Worm (Caenorhabditis elegans): ENCODE results near the gene fbxa-104.
A peak's percentile ranks its signal among the peaks of the same experiment; 100 is the strongest.

fbxa-104 gene

ce11 chrV:15423601-15424000, at the start of gene fbxa-104:
TSS of gene fbxa-104 (minus strand) at chrV:15423683.
- TF ChIP-seq dao-5 (tag; optimal IDR thresholded peaks at IDR 0.05) (no peak), him-1 (tag; optimal IDR thresholded peaks at IDR 0.05) (no peak), W03F9.2 (tag; optimal IDR thresholded peaks at IDR 0.05) (no peak)

DNA sequence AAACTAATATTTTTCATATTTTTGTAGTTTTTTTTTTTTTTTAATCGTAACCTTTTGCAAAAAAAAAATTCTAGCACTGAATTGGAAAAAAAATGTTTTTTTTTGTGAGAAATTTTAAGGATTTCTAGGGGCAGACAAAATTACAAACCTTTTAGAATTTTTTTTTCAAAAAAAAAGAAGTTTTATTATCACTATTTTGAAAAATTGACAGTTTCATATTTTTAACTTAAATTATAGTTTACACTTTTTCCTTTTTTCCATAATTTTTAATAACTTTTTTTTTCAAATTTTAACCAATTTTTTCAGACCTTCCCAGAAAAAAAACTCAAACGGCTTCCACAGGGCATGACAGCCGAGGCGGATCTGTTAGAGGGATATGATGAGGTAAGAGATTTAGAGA, 47.5 kb upstream of the fbxa-104 start, which contains the start of gene dpf-1:
Gene dpf-1 (plus strand): TSS at position 301 of the 400 bp plus-strand sequence.
- no peak for TF ChIP-seq dao-5 (tag; optimal IDR thresholded peaks at IDR 0.05)
- TF ChIP-seq W03F9.2 (tag; optimal IDR thresholded peaks at IDR 0.05) = no peak
- no peak for TF ChIP-seq him-1 (tag; optimal IDR thresholded peaks at IDR 0.05)

DNA sequence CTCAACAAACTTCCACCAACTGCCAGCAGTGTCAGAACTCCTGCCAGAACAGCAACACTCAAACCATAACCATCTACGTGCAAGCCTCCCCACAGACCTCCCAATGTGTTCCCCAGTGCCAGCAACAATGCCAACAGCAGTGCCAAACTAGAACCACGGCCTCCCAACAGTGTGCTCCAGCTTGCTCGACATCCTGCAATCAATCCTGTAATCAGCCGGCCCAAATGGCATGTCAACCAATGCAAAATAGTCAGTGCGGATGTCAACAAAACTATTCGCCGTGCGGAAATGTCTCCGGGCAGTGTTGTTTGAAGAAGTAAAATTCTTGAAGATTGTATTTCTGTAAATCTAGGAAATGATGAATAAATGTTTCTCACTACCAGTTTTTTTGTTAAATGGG, 43.2 kb upstream of the fbxa-104 start:
- TF ChIP-seq him-1 (tag; optimal IDR thresholded peaks at IDR 0.05) (no peak), W03F9.2 (tag; optimal IDR thresholded peaks at IDR 0.05) (no peak), dao-5 (tag; optimal IDR thresholded peaks at IDR 0.05) (no peak)

DNA sequence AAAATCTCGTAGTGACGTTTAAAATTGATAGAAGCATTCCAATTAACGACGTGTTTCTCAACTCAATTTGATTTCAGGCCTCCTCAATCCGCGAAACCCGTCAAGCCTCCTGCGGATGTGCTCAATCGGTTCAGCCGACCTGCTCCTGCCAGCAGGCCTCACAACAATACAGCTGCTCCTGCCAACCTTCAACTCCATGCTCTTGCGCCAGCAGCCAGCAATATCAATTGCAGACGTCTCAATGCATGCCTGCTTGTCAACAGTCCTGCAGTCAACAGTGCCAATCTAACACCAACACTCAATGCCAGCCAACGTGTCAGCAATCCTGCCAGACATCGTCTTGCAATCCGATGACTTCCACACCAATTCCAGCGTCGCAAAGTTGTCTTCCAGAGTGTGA, 42.5 kb upstream of the fbxa-104 start:
- TF ChIP-seq dao-5 (tag; optimal IDR thresholded peaks at IDR 0.05) (no peak), W03F9.2 (tag; optimal IDR thresholded peaks at IDR 0.05) (no peak), him-1 (tag; optimal IDR thresholded peaks at IDR 0.05) (no peak)

- TF ChIP-seq dao-5 (tag; optimal IDR thresholded peaks at IDR 0.05) (peak; percentile 87), W03F9.2 (tag; optimal IDR thresholded peaks at IDR 0.05) (peak; percentile 71), him-1 (tag; optimal IDR thresholded peaks at IDR 0.05) (peak; percentile 92)
Measured at ce11 chrV:15465032-15465727, 41.7 kb upstream of the fbxa-104 start, which contains the start of gene pqn-71. TSS of gene pqn-71 (plus strand) at chrV:15465677.

DNA sequence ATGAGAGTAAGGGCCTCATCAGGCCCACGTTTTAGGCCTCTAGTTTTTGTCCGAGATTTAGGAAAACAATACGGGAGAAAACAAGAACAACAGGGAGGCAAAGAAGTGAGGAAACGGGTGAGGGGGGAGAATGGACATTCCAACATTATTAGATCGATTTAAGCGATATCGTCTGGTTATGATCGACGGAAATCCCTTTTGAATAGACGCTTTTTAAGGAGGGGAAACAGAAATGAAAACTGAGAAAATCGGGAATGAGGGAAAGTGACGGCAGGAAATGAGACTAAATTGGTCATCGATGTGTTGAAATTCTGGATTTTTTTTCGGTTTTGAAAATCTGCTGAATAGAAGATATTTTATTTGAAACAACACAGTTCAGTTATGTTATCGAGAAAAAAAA, 40.9 kb upstream of the fbxa-104 start, which contains the start of gene rocf-1:
Gene rocf-1 (minus strand): TSS at position 101 of the 400 bp plus-strand sequence.
- TF ChIP-seq W03F9.2 (tag; optimal IDR thresholded peaks at IDR 0.05) (no peak), him-1 (tag; optimal IDR thresholded peaks at IDR 0.05) (no peak), dao-5 (tag; optimal IDR thresholded peaks at IDR 0.05) (no peak)

- no peak for TF ChIP-seq him-1 (tag; optimal IDR thresholded peaks at IDR 0.05)
- no peak for TF ChIP-seq dao-5 (tag; optimal IDR thresholded peaks at IDR 0.05)
- no peak for TF ChIP-seq W03F9.2 (tag; optimal IDR thresholded peaks at IDR 0.05)
Measured at ce11 chrV:15459088-15459487, 35.6 kb upstream of the fbxa-104 start, which contains the start of gene str-71. TSS of gene str-71 (minus strand) at chrV:15459188.

DNA sequence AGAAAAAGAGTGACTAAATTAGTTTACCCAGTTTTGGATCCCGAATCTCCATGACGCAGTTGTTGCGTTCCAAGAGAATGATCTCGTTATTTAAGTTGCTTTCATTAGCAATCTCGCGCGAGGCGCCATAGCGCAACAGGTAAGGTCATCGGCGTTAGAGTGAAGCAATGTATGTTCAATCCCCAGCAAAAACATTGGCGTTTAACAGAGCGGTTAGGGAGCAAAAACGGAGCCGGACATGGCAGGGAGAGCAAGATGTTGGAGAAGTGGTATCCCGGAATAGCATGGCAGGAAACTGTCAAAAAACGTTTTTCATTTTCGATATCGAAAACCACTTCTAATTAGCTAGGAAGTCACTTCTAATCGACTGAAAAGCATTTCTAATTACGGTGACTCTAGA, 30.8 kb upstream of the fbxa-104 start:
- no peak for TF ChIP-seq W03F9.2 (tag; optimal IDR thresholded peaks at IDR 0.05)
- no peak for TF ChIP-seq him-1 (tag; optimal IDR thresholded peaks at IDR 0.05)
- no peak for TF ChIP-seq dao-5 (tag; optimal IDR thresholded peaks at IDR 0.05)

- no peak for TF ChIP-seq dao-5 (tag; optimal IDR thresholded peaks at IDR 0.05)
- no peak for TF ChIP-seq him-1 (tag; optimal IDR thresholded peaks at IDR 0.05)
Measured at ce11 chrV:15451421-15451820, 27.9 kb upstream of the fbxa-104 start, which contains the start of gene srw-33. TSS of gene srw-33 (minus strand) at chrV:15451521.

DNA sequence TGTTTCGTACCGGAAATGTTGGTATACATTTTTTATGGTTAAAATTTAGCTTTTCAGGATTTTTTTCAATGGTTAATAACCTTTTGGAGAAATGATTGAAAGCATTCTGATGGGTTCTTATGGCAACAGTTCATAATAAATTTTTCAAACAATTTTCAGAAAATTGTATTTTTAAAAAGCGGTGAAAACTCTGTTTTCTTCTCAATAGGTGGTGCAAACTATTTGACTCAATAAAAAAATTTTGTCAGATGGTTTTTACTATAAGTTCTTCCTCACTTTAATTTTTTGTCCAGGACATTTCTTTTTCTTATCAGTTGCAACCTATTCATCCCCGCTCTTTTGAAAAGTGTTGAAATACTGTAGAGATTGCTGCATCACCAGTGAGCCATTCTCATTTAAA, 25.4 kb upstream of the fbxa-104 start, which contains the start of gene T26H5.14:
Gene T26H5.14 (plus strand): TSS at position 301 of the 400 bp plus-strand sequence.
- TF ChIP-seq him-1 (tag; optimal IDR thresholded peaks at IDR 0.05) = no peak
- no peak for TF ChIP-seq W03F9.2 (tag; optimal IDR thresholded peaks at IDR 0.05)
- no peak for TF ChIP-seq dao-5 (tag; optimal IDR thresholded peaks at IDR 0.05)

ce11 chrV:15448408-15448807, 24.9 kb upstream of the fbxa-104 start, which contains the start of gene T26H5.4:
TSS of gene T26H5.4 (minus strand) at chrV:15448701.
- TF ChIP-seq W03F9.2 (tag; optimal IDR thresholded peaks at IDR 0.05) (no peak), him-1 (tag; optimal IDR thresholded peaks at IDR 0.05) (no peak), dao-5 (tag; optimal IDR thresholded peaks at IDR 0.05) (no peak)

DNA sequence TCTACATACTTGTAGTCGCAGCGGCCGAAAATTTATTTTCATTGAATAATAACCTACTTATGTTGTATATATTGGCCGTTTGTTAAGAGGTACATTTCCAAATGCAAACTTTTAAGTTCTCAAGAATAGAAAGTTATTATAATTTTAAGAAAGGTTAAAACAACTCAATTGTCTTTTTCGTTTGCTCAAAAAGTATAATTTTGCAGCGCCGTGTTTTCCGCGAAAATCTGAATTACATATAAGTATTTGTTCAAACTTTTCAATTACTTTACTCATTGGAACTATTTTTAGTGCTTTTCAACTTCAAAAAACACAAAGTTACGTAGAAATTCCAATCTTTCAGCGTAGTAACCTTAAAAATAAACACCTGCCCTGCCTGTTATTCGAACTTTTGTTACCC, 22.0 kb upstream of the fbxa-104 start, which contains the start of gene srh-239:
Gene srh-239 (plus strand): TSS at position 301 of the 400 bp plus-strand sequence.
- no peak for TF ChIP-seq dao-5 (tag; optimal IDR thresholded peaks at IDR 0.05)
- TF ChIP-seq him-1 (tag; optimal IDR thresholded peaks at IDR 0.05) = no peak
- TF ChIP-seq W03F9.2 (tag; optimal IDR thresholded peaks at IDR 0.05) = no peak

- no peak for TF ChIP-seq him-1 (tag; optimal IDR thresholded peaks at IDR 0.05)
- no peak for TF ChIP-seq W03F9.2 (tag; optimal IDR thresholded peaks at IDR 0.05)
- TF ChIP-seq dao-5 (tag; optimal IDR thresholded peaks at IDR 0.05) = no peak
Measured at ce11 chrV:15444615-15445014, 21.1 kb upstream of the fbxa-104 start, which contains the start of gene T26H5.9. TSS of gene T26H5.9 (plus strand) at chrV:15444916.

- TF ChIP-seq W03F9.2 (tag; optimal IDR thresholded peaks at IDR 0.05) (no peak), him-1 (tag; optimal IDR thresholded peaks at IDR 0.05) (no peak), dao-5 (tag; optimal IDR thresholded peaks at IDR 0.05) (no peak)
Measured at ce11 chrV:15444188-15444587, 20.7 kb upstream of the fbxa-104 start, which contains the start of gene T26H5.11. TSS of gene T26H5.11 (minus strand) at chrV:15444288.
